Fruit fly (Drosophila melanogaster): Measurements from ENCODE around the gene CG14866.

Gene CG14866

DNA sequence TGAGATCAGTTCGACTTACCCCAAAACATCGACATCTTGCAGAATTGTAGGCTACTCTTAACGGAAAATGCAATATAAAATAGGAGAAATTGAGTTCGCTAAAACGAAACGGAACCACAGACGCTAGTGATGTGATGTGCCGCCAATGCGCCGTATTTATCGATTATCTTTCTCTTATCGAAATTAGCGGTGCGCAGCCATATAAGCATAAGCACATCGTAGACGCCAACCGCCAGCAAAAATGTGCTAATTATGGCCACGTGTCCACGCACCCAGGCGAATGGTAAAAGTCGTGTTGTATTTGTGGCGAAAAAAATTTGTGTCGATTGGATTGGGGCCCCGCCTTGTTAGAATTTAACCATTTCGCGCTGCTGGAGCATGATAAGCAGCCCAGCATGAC is 16.7 kb downstream of the CG14866 start, which contains the start of the genes Fkbp39 and Cyfip:
Gene Fkbp39 (minus strand): TSS at position 140 of the 400 bp plus-strand sequence.
Gene Cyfip (plus strand): TSS at position 273 of the 400 bp plus-strand sequence.
- TF ChIP-seq noc (tag; optimal IDR thresholded peaks at IDR 0.05) = no peak

DNA sequence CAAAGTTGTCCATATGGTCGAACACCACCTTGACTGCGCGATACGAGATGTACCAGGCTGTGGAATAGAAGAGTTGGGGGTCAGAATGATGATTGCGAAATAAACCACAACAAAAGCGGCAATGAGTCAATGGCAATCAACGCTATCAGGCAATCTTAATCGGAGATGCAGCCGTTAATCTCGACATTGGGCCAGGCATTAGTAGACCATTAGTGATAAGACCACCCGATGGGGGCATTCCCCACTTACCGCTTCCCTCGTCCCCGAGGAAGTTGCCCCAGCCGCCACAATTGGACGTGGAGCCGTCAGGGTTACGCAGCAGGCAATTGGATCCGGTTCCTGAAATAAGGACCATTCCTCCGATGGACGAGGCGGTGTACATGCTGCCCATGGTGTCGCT is 22.8 kb downstream of the CG14866 start:
- TF ChIP-seq noc (tag; optimal IDR thresholded peaks at IDR 0.05) = no peak

DNA sequence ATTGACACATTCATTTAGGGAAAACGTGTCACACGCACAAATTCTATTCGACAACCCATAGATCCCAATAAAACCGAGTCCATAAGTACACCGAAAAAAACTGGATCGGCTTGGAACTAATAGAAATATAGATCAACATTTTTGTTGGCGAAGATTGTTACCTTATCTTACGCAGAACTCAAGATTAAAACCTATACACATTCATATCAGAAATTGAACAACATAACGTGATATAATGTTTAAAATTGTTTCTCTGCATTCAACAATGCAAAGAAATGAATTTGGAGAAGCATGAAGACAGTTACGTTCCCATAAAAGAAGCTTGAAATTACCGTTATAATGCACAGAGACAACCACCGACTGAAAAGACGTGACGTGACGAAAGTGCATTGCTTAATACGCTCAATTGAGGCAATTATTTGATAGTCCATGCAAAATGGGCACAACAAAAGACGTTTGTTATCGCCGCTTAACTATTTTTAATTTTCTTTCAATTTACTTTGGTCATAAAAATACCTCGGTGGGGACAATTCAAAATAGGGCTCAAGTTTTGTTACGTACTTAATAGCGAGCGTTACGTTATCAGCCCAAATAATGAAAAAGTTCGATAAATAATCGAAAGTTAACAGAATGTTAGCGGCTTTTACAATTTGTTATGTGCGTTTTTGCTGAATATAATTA is 23.9 kb downstream of the CG14866 start, which contains the start of gene SerRS-m:
Gene SerRS-m (plus strand): TSS at position 616 of the 681 bp plus-strand sequence.
- no peak for TF ChIP-seq noc (tag; optimal IDR thresholded peaks at IDR 0.05)

DNA sequence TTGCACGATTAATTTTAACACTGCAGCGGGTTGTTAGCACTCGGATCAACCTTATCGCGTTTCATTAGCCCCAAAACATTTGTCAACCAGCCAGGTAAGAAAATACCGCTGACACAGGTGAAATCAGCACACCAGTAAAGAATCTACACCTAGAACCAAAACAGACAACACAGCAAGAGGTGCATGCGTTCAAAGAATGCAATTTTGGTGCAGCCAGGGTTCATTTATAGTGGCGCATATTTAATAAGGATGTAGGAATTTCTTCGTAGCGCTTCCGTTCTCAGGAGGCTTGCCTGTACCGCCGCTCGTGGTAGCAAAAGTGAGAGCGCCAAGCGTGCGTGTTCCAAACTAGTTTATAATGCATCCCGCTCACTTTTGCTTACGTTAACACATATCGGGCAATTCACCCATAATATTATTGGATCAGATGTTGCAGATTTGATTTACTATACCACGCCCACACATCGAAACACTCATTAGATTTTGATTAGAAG is 26.2 kb downstream of the CG14866 start:
- no peak for TF ChIP-seq noc (tag; optimal IDR thresholded peaks at IDR 0.05)

DNA sequence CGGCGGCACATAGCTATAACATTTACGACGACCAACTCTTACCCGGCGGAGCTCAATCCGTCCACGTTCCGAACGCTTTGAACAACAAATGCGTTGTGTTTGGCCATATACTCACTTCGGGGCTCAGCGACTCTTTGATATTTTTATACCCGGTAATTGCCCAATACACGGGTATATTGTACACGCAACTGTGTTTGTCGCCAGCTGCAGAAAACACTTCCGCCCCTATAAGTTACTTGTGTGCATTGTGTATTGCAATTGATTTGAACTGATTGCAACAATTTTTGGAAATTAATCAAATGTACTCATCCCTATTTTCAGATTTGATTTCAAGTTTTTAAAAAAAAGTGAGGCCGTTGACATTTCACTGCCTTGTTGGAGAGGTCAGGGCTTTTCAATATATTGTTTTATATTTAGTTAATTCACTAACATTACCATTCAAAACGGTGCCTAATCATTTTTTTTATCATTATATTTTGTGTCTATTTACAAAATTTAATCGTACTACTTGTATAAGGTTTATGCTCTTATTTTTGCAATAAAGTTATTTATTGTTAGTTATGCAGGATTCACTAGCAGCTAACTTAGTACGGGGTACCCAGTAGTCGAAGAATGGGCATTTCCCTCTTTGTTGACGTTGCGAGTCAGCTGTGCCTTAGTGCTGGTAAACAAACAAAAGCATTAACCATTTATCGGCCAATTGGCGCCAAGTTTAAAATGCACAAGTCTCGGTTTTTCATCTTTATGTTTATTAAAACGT is 26.8 kb downstream of the CG14866 start, which contains the start of gene Nagk:
Gene Nagk (minus strand): TSS at position 331 of the 760 bp plus-strand sequence.
- peak; percentile 75 for TF ChIP-seq noc (tag; optimal IDR thresholded peaks at IDR 0.05)

DNA sequence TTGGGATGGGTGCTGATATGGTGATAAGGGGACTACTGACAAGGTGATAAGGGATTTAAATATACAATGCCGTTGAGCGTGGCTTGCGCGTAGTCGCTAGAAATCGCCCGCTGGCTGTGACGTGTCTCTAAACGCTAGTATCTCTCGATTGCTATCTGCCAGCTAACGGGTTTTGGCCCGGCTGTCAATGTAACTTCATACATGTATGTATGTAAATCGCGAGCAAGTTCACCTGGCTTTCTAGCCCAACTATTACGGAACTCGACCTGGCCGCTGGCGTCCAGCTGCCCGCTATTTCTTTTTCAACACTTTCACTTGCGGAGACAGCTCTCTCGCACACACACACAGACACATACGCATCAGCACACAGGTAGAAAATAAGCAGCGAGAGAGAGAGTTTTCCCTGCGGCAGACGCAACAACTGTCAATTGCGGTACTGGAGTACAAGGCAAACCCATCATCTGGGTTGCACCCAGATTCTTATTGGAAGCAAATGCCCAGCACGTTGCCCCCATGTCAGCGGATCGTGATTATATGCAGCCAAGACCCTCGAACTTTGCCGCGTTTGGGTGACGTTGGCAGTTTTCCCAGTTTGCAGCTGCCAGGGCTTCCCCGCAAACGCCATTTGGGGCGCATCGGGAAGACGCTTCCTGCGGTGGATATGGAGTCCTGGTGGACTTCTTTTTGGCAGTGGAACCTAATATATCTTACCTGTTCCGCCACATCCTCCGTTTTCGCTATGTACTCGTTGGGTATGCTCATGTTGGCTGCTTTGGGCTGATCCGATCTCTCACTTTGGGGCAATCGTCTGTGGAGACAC is 29.1 kb downstream of the CG14866 start:
- TF ChIP-seq noc (tag; optimal IDR thresholded peaks at IDR 0.05) = peak; percentile 22

DNA sequence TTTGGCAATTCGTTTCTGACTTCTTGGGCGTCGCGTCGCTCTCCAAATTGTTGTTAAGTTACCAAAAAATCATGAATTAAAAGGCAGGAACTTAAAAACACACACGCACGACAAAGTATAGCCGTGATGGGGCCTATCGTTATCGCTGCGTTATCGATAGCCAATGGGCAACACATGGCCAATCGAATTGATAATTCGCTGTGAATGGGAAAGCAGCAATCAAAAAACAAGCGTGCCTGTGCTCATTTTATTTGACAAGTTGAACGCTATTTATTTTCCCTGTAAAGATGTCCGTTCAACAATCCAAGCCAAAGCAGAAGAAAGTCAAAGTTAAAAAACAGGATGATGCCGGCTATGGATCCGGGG is 29.7 kb downstream of the CG14866 start, which contains the start of the genes Surf4 and CG31301:
Gene Surf4 (minus strand): TSS at position 159 of the 366 bp plus-strand sequence.
Gene CG31301 (plus strand): TSS at position 188 of the 366 bp plus-strand sequence.
- TF ChIP-seq noc (tag; optimal IDR thresholded peaks at IDR 0.05) = no peak

DNA sequence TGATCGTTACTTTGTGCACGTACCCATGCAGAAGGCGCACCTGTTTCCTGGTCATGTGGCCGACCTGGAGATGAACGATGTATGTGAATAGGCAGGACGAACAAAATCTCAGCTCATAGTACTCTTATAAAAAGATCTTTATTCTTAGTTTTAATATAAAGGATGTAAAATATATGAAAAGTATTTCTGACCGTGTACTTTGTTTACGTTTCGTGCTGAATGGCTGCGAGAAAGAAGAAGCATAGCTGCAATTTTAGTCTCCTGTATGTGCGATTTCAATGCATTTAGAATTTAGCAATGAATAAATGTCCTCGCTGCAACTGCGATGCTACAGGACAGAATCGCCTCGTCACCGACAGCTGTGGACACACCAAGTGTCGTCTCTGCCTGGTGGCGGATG is 31.6 kb downstream of the CG14866 start, which contains the start of the genes CG42726 and CG42727:
Gene CG42726 (plus strand): TSS at position 227 of the 400 bp plus-strand sequence.
Gene CG42727 (plus strand): TSS at position 227 of the 400 bp plus-strand sequence.
- no peak for TF ChIP-seq noc (tag; optimal IDR thresholded peaks at IDR 0.05)

DNA sequence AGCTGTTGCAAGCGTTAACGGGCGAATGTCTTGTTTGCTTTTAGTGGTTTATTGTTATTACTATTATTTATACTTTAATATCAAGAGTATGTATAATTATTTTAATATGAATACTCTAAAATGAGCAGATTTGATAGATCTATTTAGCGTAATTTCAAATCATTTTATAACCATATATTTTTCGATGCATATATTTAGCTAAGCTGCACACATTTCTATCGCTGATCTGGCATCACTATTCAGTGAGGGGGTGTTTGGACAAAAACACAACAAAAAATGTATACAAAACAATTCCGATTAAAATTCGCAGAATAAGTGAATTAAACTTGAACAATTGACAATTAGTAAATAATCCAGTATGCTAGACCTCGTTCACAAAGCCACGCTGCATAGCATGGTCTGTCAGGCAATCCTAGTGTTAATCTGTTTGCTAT is 34.7 kb downstream of the CG14866 start, which contains the start of the genes Trs33 and Tmtc4:
Gene Trs33 (minus strand): TSS at position 3 of the 434 bp plus-strand sequence.
Gene Tmtc4 (plus strand): TSS at position 233 of the 434 bp plus-strand sequence.
- peak; percentile 47 for TF ChIP-seq noc (tag; optimal IDR thresholded peaks at IDR 0.05)

DNA sequence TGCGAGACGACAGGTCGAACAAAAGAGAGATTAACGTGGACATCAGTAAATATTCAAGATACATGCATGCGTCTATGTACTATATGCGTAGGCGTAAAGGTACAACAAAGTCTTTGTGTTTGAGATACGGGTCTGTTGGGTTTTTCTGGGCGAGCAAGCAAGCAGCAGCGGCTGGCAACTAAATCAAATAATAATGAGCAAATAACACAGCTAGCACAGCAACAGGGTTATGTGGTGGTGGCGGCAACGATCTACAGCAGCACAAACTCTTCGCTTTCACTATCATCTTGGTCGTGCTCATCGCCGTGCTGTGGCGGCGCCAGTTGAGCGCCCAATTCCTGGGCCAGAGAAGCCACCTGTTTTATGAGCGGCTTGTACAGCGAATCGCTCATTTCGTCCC is 37.7 kb downstream of the CG14866 start:
- TF ChIP-seq noc (tag; optimal IDR thresholded peaks at IDR 0.05) = no peak

DNA sequence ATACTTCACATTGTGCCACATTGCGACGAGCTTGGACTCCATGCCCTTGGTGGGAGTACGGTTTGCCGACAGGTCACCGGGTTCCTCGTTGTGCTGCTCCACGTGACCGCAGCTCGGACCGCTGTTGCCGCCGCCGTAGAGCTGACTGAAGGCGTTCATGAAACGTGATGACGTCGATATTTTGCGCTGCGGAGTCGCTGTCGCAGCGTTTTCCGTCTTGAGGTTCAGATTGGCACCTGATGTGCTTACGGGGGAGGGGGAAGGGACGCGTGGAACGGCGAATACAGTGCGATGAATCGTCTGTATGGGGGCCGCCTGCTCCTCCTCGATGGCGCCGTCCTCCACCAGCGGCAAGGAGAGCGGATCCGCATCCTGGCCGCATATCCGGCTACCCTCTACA is 39.9 kb downstream of the CG14866 start:
- TF ChIP-seq noc (tag; optimal IDR thresholded peaks at IDR 0.05) = no peak

DNA sequence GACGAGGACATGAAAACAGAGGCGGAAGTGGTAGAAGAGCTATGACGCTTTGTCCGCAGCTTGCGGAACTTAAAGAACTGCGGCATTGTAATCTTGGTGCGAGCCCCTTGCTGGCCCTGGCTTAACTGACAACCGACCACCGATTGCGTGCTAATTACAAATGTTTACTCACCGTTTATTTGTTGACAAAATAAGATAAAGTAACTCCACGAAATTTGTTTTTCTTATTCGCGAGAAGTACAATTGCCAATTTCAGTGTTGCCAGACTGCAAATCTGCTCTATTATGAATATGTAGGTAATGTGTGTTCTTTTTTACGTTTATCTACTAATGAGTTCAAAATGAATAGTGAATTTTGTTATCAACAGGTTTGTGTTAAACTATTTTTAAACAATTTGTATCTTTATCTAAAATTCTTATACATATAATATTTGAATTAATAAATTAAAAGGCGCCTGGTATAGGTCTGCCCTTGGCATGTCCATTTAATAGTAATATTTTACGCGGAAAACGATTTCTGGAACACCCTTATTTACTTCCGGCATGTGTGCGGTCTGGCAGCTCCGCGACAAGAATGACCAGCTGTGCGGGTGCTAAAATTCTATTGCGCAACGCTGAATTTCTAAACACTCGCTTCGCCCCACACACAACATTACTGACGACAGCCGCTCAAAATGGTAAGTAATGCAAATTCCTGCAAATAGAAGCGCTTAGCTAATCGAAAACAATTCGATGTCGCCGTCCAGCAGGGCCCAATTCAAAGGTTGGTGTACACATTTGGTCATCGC is 40.6 kb downstream of the CG14866 start, which contains the start of the genes Atg4b and Hibch:
Gene Atg4b (minus strand): TSS at position 280 of the 787 bp plus-strand sequence.
Gene Hibch (plus strand): TSS at position 585 of the 787 bp plus-strand sequence.
- TF ChIP-seq noc (tag; optimal IDR thresholded peaks at IDR 0.05) = peak; percentile 88

DNA sequence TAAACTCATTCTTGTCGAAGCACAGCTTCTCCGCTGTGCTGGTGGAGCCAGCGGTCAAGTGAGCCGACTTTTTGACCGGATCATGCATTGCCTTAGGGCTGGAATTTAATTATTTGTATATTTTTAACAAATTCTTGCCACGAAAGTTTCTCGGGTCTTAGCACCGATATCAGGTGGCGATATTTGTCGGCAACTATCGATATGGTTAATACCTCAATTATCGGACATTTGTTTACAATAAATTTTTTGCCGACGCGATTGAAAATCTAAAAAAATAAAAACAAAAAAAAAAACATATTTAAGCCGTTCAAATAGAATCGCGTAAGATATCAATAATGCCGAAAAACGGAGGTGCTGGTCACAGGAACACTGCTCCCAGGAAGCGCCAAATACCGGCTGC is 45.2 kb downstream of the CG14866 start, which contains the start of the genes Cog2 and Trax:
Gene Cog2 (minus strand): TSS at position 168 of the 400 bp plus-strand sequence.
Gene Trax (plus strand): TSS at position 203 of the 400 bp plus-strand sequence.
- no peak for TF ChIP-seq noc (tag; optimal IDR thresholded peaks at IDR 0.05)

DNA sequence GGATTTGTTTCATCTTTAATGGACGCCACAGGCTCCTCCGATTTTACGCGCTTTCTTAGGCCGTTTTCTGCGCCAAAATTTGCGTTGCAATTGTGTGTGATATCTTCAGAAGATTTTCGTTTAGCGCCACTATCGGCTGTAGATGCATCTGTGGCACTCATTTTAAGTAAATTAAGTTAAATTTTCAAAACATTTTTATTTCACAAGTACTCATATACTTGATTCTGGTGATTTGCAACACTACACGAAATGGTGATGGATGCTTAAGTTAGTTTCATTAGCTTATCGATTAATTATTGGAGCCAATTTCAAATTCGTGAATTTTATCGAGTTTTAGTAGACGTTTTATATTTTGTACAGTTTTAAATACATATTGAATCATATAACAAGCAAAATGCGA is 47.3 kb downstream of the CG14866 start, which contains the start of gene CG6171:
Gene CG6171 (minus strand): TSS at position 250 of the 400 bp plus-strand sequence.
- TF ChIP-seq noc (tag; optimal IDR thresholded peaks at IDR 0.05) = no peak
